Worm (Caenorhabditis elegans) whole organism, L1 larva: ENCODE measurements around the gene M02E1.4.
"Not testable (repeated sequence)": the region's sequence is repeated elsewhere in the genome, so short reads cannot be mapped to it uniquely, and the experiment has no call there.

Experiments used
- aha-1 ChIP-seq: fragments of 150-350 bp; optimal IDR thresholded peaks from 2 replicates; lab custom pipeline; 2014; ENCODE audit warnings: missing biosample characterization, missing genetic modification characterization
- alr-1 ChIP-seq: fragments of 200-800 bp; sonication (Bioruptor generic); optimal IDR thresholded peaks from 2 replicates; lab custom pipeline; 2018; ENCODE audit warnings: borderline replicate concordance, mild to moderate bottlenecking, missing genetic modification characterization, missing compliant biosample characterization
- blmp-1 ChIP-seq: fragments of 150-350 bp; optimal IDR thresholded peaks from 2 replicates; lab custom pipeline; 2014; ENCODE audit warnings: missing biosample characterization, missing genetic modification characterization
- ceh-82 ChIP-seq, 3 experiments: fragments of 150-350 bp in 1 of 3; sonication (generic microtip) in 2 of 3; optimal IDR thresholded peaks; 2 replicates each; lab custom pipeline; 2014 to 2017; ENCODE audit warnings: missing biosample characterization in 3 of 3, missing genetic modification characterization in 3 of 3
- ceh-88 ChIP-seq: fragments of 200-800 bp; sonication (Bioruptor generic); IDR thresholded peaks from 2 replicates; pipeline ENCODE4 v1.3.6; 2022; ENCODE audit warnings: missing genetic modification characterization, missing compliant biosample characterization
- ceh-90 ChIP-seq: sonication (generic microtip); optimal IDR thresholded peaks from 2 replicates; lab custom pipeline; 2016; ENCODE audit warnings: missing genetic modification characterization, missing compliant biosample characterization
- ces-1 ChIP-seq: fragments of 150-350 bp; optimal IDR thresholded peaks from 2 replicates; lab custom pipeline; 2014; ENCODE audit warnings: missing biosample characterization, missing genetic modification reagents, missing genetic modification characterization
- dpl-1 ChIP-seq, 3 experiments: fragments of 150-350 bp in 2 of 3; sonication (generic microtip) in 1 of 3; optimal IDR thresholded peaks; 2 replicates each; lab custom pipeline; 2014 to 2017; ENCODE audit warnings: missing biosample characterization in 3 of 3, missing genetic modification characterization in 3 of 3, missing genetic modification reagents in 3 of 3
- dsc-1 ChIP-seq: sonication (generic microtip); optimal IDR thresholded peaks from 2 replicates; lab custom pipeline; 2016; ENCODE audit warnings: mild to moderate bottlenecking, missing genetic modification characterization, missing compliant biosample characterization
- efl-1 ChIP-seq, 4 experiments: fragments of 150-350 bp; optimal IDR thresholded peaks in 3 of 4; peaks in 1 of 4; 1 replicate in 1 of 4; 2 replicates in 3 of 4; lab custom pipeline; 2014; ENCODE audit warnings: missing biosample characterization in 2 of 4, missing genetic modification characterization in 2 of 4, missing genetic modification reagents in 2 of 4
- egl-27 ChIP-seq, 2 experiments: fragments of 150-350 bp in 1 of 2; sonication (generic microtip); optimal IDR thresholded peaks; 3 replicates each; lab custom pipeline; 2017 to 2018; ENCODE audit warnings: missing biosample characterization in 2 of 2, missing genetic modification characterization in 2 of 2, missing genetic modification reagents in 2 of 2
- elt-2 ChIP-seq: sonication (generic microtip); optimal IDR thresholded peaks from 2 replicates; lab custom pipeline; 2016; ENCODE audit warnings: missing genetic modification characterization, mild to moderate bottlenecking, inconsistent platforms, missing compliant biosample characterization, missing genetic modification reagents
- elt-3 ChIP-seq, 6 experiments: fragments of 150-350 bp in 1 of 6; sonication (generic microtip); optimal IDR thresholded peaks; 2 replicates each; lab custom pipeline; 2017 to 2018; ENCODE audit warnings: missing biosample characterization in 6 of 6, missing genetic modification characterization in 6 of 6, inconsistent platforms in 1 of 6
- fos-1 ChIP-seq: fragments of 150-350 bp; optimal IDR thresholded peaks from 2 replicates; lab custom pipeline; 2014; ENCODE audit warnings: missing biosample characterization, missing genetic modification characterization
- hlh-17 ChIP-seq: fragments of 200-800 bp; sonication (Bioruptor generic); optimal IDR thresholded peaks from 2 replicates; lab custom pipeline; 2018; ENCODE audit warnings: missing genetic modification characterization, mild to moderate bottlenecking, missing compliant biosample characterization, moderate library complexity, borderline replicate concordance
- isw-1 ChIP-seq: fragments of 200-800 bp; sonication (Bioruptor generic); IDR thresholded peaks from 2 replicates; pipeline ENCODE4 v1.3.6; 2022; ENCODE audit warnings: missing genetic modification characterization, missing compliant biosample characterization
- jun-1 ChIP-seq: fragments of 150-350 bp; optimal IDR thresholded peaks from 2 replicates; lab custom pipeline; 2014; ENCODE audit warnings: missing biosample characterization, missing genetic modification reagents, missing genetic modification characterization
- lin-13 ChIP-seq: fragments of 150-350 bp; optimal IDR thresholded peaks from 2 replicates; lab custom pipeline; 2014; ENCODE audit warnings: missing biosample characterization, missing genetic modification reagents, missing genetic modification characterization
- lin-35 ChIP-seq, 2 experiments: fragments of 150-350 bp; optimal IDR thresholded peaks; 2 replicates each; lab custom pipeline; 2014; ENCODE audit warnings: missing biosample characterization in 2 of 2, missing genetic modification characterization in 2 of 2, missing genetic modification reagents in 2 of 2
- lin-39 ChIP-seq: fragments of 150-350 bp; optimal IDR thresholded peaks from 2 replicates; lab custom pipeline; 2014; ENCODE audit warnings: missing biosample characterization, missing genetic modification reagents, missing genetic modification characterization
- mab-9 ChIP-seq: fragments of 200-800 bp; sonication (Bioruptor generic); IDR thresholded peaks from 2 replicates; pipeline ENCODE4 v1.3.6; 2022; ENCODE audit warnings: missing genetic modification reagents, missing genetic modification characterization, missing compliant biosample characterization
- mef-2 ChIP-seq: fragments of 150-350 bp; optimal IDR thresholded peaks from 2 replicates; lab custom pipeline; 2014; ENCODE audit warnings: missing biosample characterization, missing genetic modification characterization
- nhr-19 ChIP-seq: fragments of 200-800 bp; sonication (Bioruptor generic); conservative IDR thresholded peaks from 2 replicates; pipeline ENCODE4 v1.3.6; 2022; ENCODE audit warnings: missing genetic modification characterization, missing compliant biosample characterization
- nhr-28 ChIP-seq: fragments of 150-350 bp; optimal IDR thresholded peaks from 2 replicates; lab custom pipeline; 2014; ENCODE audit warnings: missing biosample characterization, missing genetic modification characterization
- nhr-84 ChIP-seq: sonication (generic microtip); optimal IDR thresholded peaks from 2 replicates; lab custom pipeline; 2017; ENCODE audit warnings: missing biosample characterization, missing genetic modification characterization
- skn-1 ChIP-seq: fragments of 150-350 bp; optimal IDR thresholded peaks from 2 replicates; lab custom pipeline; 2014; ENCODE audit warnings: missing biosample characterization, missing genetic modification characterization
- tlp-1 ChIP-seq: fragments of 150-350 bp; optimal IDR thresholded peaks from 2 replicates; lab custom pipeline; 2014; ENCODE audit warnings: missing biosample characterization, missing genetic modification characterization
- unc-130 ChIP-seq: fragments of 150-350 bp; optimal IDR thresholded peaks from 2 replicates; lab custom pipeline; 2017; ENCODE audit warnings: missing biosample characterization, missing genetic modification characterization, inconsistent platforms
- unc-62 ChIP-seq: fragments of 150-350 bp; optimal IDR thresholded peaks from 2 replicates; lab custom pipeline; 2014; ENCODE audit warnings: missing biosample characterization, missing genetic modification reagents, missing genetic modification characterization

M02E1.4 gene

DNA sequence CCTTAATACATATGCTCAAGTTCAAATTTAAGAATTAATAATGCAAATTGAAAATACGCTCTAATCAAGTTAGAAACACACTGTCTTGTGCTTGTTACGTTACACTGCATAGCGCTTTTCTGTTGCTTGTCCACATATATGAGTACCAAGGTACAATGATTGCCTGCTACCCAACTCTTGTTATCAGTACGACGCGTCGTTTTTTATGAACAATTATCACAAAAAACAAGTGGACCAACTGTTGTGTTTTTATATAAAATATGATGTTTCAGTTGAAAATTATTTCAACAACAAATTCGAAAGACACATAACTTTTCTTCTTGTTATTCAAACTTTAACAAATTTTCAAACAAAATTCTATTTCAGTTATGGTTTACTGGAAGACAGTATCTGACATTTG is at the start of gene M02E1.4:
Gene M02E1.4 (plus strand): TSS at position 367 of the 400 bp plus-strand sequence.
- TF ChIP-seq lin-35 (GFP tag; optimal IDR thresholded peaks at IDR 0.05; lab: Kevin White, UChicago) (peak in 1 of 2 experiments; percentile 23), ceh-88 (GFP tag; lab: Robert Waterston, UW) (no peak), elt-2 (tag; lab: Kevin White, UChicago) (peak; percentile 43), unc-130 (tag; lab: Kevin White, UChicago) (no peak)
- TF ChIP-seq, all 84 proteins: peak for 2

DNA sequence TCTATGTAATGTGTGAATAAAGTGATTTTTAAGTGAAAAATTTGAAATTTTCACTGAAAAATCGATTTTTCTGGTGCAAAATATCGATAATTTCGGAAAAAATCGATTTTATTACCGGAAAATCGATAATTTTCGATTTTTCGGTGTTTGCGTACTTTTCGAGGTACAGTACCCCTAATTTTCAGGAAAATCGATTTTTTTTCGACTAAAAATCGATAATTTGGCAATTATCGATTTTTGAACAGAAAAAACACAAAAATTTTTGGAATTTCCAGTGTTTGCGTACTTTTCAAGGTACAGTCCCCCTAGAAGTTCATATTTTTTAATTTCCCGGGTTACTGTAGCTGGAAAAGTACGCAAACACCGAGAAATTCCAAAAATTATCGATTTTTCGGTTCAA is 41.6 kb upstream of the M02E1.4 start:
- TF ChIP-seq egl-27 (tag; optimal IDR thresholded peaks at IDR 0.05; lab: Kevin White, UChicago) (no peak), ceh-82 (tag; optimal IDR thresholded peaks at IDR 0.05; lab: Kevin White, UChicago) (no peak), dpl-1 (GFP tag; optimal IDR thresholded peaks at IDR 0.05; lab: Kevin White, UChicago) (no peak), jun-1 (tag; lab: Kevin White, UChicago) (no peak), unc-62 (GFP tag; lab: Kevin White, UChicago) (no peak), nhr-28 (tag; lab: Kevin White, UChicago) (no peak), lin-13 (no peak)

ce11 chrX:273912-274311 is 39.2 kb upstream of the M02E1.4 start, which contains the start of gene Y108F1.5:
TSS of gene Y108F1.5 (minus strand) at chrX:274012.
- TF ChIP-seq ceh-90 (tag; lab: Kevin White, UChicago); dsc-1 (tag; lab: Kevin White, UChicago); hlh-17 (GFP tag; lab: Kevin White, UChicago): not testable (repeated sequence)

DNA sequence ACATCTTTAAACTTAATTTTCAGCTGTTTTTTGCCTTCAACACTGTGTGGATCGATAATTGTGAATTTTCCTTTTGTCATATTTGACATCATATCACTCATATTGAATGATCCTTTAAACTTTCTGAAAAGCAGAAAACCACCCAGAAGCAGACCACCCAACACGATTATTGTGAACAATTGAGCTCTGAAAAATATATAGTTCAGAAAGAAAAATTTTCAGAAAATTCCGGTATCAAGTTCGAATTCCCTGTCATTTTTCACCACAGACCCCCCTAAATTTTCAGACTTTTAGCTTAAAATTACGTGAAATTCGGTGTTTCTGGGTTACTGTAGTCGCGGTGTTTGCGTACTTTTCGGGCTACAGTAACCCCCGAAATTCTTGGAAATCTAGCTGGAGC is 27.0 kb upstream of the M02E1.4 start, which contains the start of gene Y47C4A.1:
Gene Y47C4A.1 (minus strand): TSS at position 101 of the 400 bp plus-strand sequence.
- TF ChIP-seq ces-1 (GFP tag; lab: Kevin White, UChicago); aha-1 (tag; lab: Kevin White, UChicago); isw-1 (GFP tag; lab: Robert Waterston, UW): not testable (repeated sequence)

ce11 chrX:295726-296125 is 17.3 kb upstream of the M02E1.4 start:
- TF ChIP-seq nhr-84 (tag; lab: Kevin White, UChicago) (no peak), elt-3 (tag; optimal IDR thresholded peaks at IDR 0.05; lab: Kevin White, UChicago) (peak in 1 of 6 experiments; percentile 3), fos-1 (no peak), skn-1 (tag; lab: Kevin White, UChicago) (no peak), blmp-1 (tag; lab: Kevin White, UChicago) (peak; percentile 78), mef-2 (tag; lab: Kevin White, UChicago) (no peak), efl-1 (optimal IDR thresholded peaks at IDR 0.05; lab: Kevin White, UChicago) (no peak), efl-1 (GFP tag; optimal IDR thresholded peaks at IDR 0.05 in 1 of 2; lab: Kevin White, UChicago) (peak in 1 of 2 experiments; percentile 29), lin-39 (tag; lab: Kevin White, UChicago) (no peak), nhr-19 (no peak)

DNA sequence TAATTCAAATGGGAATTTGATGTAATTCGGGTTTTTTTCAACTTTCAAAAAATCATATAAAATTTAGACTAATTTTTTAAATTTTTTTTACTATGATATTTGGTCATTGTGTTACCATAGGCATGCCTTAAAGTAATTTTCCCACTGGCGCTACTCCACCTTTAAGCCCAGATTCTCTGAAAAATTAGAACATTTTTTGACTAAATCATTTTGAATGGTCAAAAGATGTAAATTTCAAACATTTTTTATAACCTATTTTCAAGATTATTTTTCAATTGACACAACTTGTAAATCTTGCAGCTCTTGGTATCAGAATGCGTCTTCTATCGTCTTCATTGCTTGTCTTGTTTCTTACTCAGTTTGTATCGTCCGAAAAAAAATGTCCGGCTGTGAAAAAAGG is 16.1 kb upstream of the M02E1.4 start, which contains the start of gene R57.2:
Gene R57.2 (plus strand): TSS at position 301 of the 400 bp plus-strand sequence.
- TF ChIP-seq ceh-88 (GFP tag; lab: Robert Waterston, UW), result no peak
- TF ChIP-seq alr-1, result no peak

DNA sequence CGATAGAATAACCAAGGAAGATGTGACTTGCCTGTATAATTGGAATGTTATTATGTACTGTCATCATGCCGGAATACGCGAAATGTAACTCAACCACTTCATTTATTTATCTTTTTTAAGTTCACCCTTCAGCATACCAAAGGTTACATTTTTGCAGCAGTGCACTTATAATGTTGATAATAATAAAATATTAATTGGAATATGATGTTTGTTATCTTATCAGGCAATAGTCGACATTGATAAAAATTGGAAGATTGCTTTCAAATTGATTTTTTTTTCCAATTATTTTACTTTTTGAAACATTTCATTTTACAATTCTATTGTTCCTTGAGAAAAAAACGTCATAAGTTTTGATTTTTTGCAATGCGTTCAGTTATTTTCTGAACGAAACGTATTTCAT is 14.0 kb upstream of the M02E1.4 start:
- TF ChIP-seq tlp-1 (tag; lab: Kevin White, UChicago) (peak; percentile 67), elt-2 (tag; lab: Kevin White, UChicago) (peak; percentile 59), mab-9 (GFP tag; lab: Robert Waterston, UW) (no peak)
- TF ChIP-seq, all 84 proteins: peak for 2
